Worm (Caenorhabditis elegans): ENCODE data around the gene cup-15.

- TF ChIP-seq lsy-2 (tag; optimal IDR thresholded peaks at IDR 0.05) (no peak), snpc-4 (tag; optimal IDR thresholded peaks at IDR 0.05) (no peak), lin-13 (tag; optimal IDR thresholded peaks at IDR 0.05) (no peak), nhr-28 (tag; optimal IDR thresholded peaks at IDR 0.05) (no peak), ceh-83 (GFP tag; optimal IDR thresholded peaks at IDR 0.05) (no peak), ces-1 (GFP tag; optimal IDR thresholded peaks at IDR 0.05) (no peak), nhr-237 (tag; optimal IDR thresholded peaks at IDR 0.05) (no peak), lin-32 (GFP tag; optimal IDR thresholded peaks at IDR 0.05) (no peak)
Observed at ce11 chrII:9345794-9346193, 7.0 kb upstream of the cup-15 start.
